Fruit fly (Drosophila melanogaster): ENCODE results near the gene U2af38.
A peak's percentile ranks its signal among the peaks of the same experiment; 100 is the strongest.

The U2af38 gene

DNA sequence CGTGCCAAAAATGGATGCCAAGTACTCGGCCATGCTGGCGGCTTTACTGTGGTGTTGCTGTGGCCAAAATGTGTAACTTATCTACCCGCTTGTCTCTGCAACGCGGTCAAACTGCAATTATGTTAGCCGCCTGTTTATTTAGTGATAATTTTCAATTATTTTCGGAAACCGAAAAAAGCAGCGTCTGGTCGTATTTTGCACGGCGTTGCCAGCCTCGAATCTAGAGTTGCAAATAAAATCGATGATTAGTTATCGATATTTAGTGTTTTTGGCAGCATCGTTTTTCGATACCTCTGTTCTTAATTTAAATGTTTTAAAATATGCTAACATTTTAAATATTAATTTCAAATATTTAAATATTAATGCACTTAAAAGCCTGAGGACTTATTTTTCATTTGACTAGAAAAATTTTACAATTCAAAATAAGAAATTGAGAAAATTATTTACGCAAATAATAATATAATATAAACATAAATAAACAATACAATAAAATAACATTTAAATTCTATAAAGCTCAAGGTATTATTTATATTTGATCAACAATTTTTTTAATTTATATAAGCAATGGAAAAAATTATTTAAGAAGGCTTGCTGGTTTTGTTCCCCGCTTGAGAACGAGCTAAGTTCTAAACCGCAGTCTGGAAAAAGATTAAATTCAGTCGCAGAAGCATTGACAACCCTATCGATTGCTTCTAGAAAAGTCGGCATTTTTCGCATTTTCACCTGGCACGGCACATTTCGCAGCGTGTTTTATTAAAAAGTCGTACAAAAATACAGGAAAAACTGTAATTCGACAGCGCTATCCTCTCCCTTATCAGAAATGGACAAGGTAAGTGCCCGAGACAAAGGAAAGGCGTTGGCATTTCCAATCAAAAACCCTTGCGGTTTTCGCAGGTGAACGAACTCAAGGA is at the start of gene U2af38, which contains the start of gene Stip1 (continued):
- no peak for TF ChIP-seq aop (GFP tag; IDR thresholded peaks at IDR 0.05)
- no peak for TF ChIP-seq bab2 (GFP tag; optimal IDR thresholded peaks at IDR 0.05)
- no peak for TF ChIP-seq CG15011 (GFP tag; optimal IDR thresholded peaks at IDR 0.05)
- no peak for TF ChIP-seq Doc2 (GFP tag; IDR thresholded peaks at IDR 0.05)
- TF ChIP-seq CG33557 (GFP tag; optimal IDR thresholded peaks at IDR 0.05) = no peak
- no peak for TF ChIP-seq z (GFP tag; IDR thresholded peaks at IDR 0.05)
- TF ChIP-seq D (optimal IDR thresholded peaks at IDR 0.05) = no peak
- no peak for TF ChIP-seq D (GFP tag; optimal IDR thresholded peaks at IDR 0.05)
- TF ChIP-seq Hey (tag; optimal IDR thresholded peaks at IDR 0.05) = no peak
- no peak for TF ChIP-seq CG6654 (GFP tag; optimal IDR thresholded peaks at IDR 0.05)
- no peak for TF ChIP-seq Ravus (GFP tag; IDR thresholded peaks at IDR 0.05)
- no peak for TF ChIP-seq scrt (GFP tag; optimal IDR thresholded peaks at IDR 0.05)
- TF ChIP-seq corto (GFP tag; optimal IDR thresholded peaks at IDR 0.05) = no peak
- TF ChIP-seq dimm (GFP tag; IDR thresholded peaks at IDR 0.05) = no peak
- no peak for TF ChIP-seq sima (GFP tag; optimal IDR thresholded peaks at IDR 0.05)
- no peak for TF ChIP-seq Dad (GFP tag; optimal IDR thresholded peaks at IDR 0.05)
- TF ChIP-seq CG5180 (GFP tag; optimal IDR thresholded peaks at IDR 0.05) = no peak
- TF ChIP-seq CrebB (tag; optimal IDR thresholded peaks at IDR 0.05) = no peak
- no peak for TF ChIP-seq br (optimal IDR thresholded peaks at IDR 0.05)
- TF ChIP-seq CG8089 (GFP tag; optimal IDR thresholded peaks at IDR 0.05) = no peak
- no peak for TF ChIP-seq salm (tag; optimal IDR thresholded peaks at IDR 0.05)
- TF ChIP-seq B-H1 (GFP tag; IDR thresholded peaks at IDR 0.05) = no peak
- peak; percentile 58 for TF ChIP-seq row (GFP tag; IDR thresholded peaks at IDR 0.05)
- TF ChIP-seq Ptx1 (GFP tag; IDR thresholded peaks at IDR 0.05) = 0 out of 2 replicates have a peak, but pooled peaks have one; percentile 8
- no peak for TF ChIP-seq CG32772 (GFP tag; IDR thresholded peaks at IDR 0.05)
- TF ChIP-seq CG1602 (GFP tag; optimal IDR thresholded peaks at IDR 0.05) = no peak
- TF ChIP-seq CG18262 (tag; optimal IDR thresholded peaks at IDR 0.05) = peak; percentile 47
- TF ChIP-seq CG7372 (GFP tag; IDR thresholded peaks at IDR 0.05) = no peak
- no peak for TF ChIP-seq CG15696 (tag; optimal IDR thresholded peaks at IDR 0.05)
- no peak for TF ChIP-seq cas (GFP tag; IDR thresholded peaks at IDR 0.05)
- TF ChIP-seq twi (tag; optimal IDR thresholded peaks at IDR 0.05) = peak; percentile 17
- TF ChIP-seq CG2199 (GFP tag; IDR thresholded peaks at IDR 0.05) = no peak
- peak; percentile 23 for TF ChIP-seq sqz (GFP tag; optimal IDR thresholded peaks at IDR 0.05)
- TF ChIP-seq sna (GFP tag; IDR thresholded peaks at IDR 0.05; ENCODE audit: partially characterized antibody) = peak; percentile 54; the same call in 1 of the 2 replicates
- TF ChIP-seq onecut (GFP tag; IDR thresholded peaks at IDR 0.05) = no peak
- TF ChIP-seq CG34422 (GFP tag; IDR thresholded peaks at IDR 0.05) = peak; percentile 68; the same call in 2 of the 3 replicates
- peak; percentile 50 for TF ChIP-seq phol (tag; optimal IDR thresholded peaks at IDR 0.05)
- TF ChIP-seq cg (GFP tag; optimal IDR thresholded peaks at IDR 0.05) = no peak
- TF ChIP-seq CG10979 (tag; optimal IDR thresholded peaks at IDR 0.05) = no peak
- TF ChIP-seq CG30403 (GFP tag; optimal IDR thresholded peaks at IDR 0.05) = peak; percentile 28
- peak; percentile 1 for TF ChIP-seq az2 (GFP tag; optimal IDR thresholded peaks at IDR 0.05)
- peak; percentile 30 for TF ChIP-seq CG13296 (GFP tag; optimal IDR thresholded peaks at IDR 0.05)
- no peak for TF ChIP-seq klu (GFP tag; IDR thresholded peaks at IDR 0.05)
- no peak for TF ChIP-seq gro (GFP tag; optimal IDR thresholded peaks at IDR 0.05)
- no peak for TF ChIP-seq Ets65A (GFP tag)
- TF ChIP-seq CG32532 (GFP tag; IDR thresholded peaks at IDR 0.05) = no peak
- no peak for TF ChIP-seq CG17612 (GFP tag; IDR thresholded peaks at IDR 0.05)
- no peak for TF ChIP-seq Hand (GFP tag; optimal IDR thresholded peaks at IDR 0.05)
- TF ChIP-seq Mad (GFP tag; optimal IDR thresholded peaks at IDR 0.05) = no peak
- no peak for TF ChIP-seq CG10321 (GFP tag; IDR thresholded peaks at IDR 0.05)
- TF ChIP-seq CG9437 (GFP tag; optimal IDR thresholded peaks at IDR 0.05) = no peak
